Worm (Caenorhabditis elegans) whole organism, mixed stage, embryonic: ENCODE measurements around the gene bra-1.

Experiments used
- M03D4.4 ChIP-seq: sonication (generic microtip); optimal IDR thresholded peaks from 2 replicates; lab custom pipeline; 2017; ENCODE audit warnings: mild to moderate bottlenecking, missing genetic modification characterization, missing compliant biosample characterization
- ces-1 ChIP-seq: fragments of 150-350 bp; optimal IDR thresholded peaks from 2 replicates; lab custom pipeline; 2014; ENCODE audit warnings: missing biosample characterization, missing genetic modification reagents, missing genetic modification characterization
- cnd-1 ChIP-seq: fragments of 200-800 bp; sonication (Bioruptor generic); optimal IDR thresholded peaks from 2 replicates; lab custom pipeline; 2018; ENCODE audit warnings: mild to moderate bottlenecking, missing genetic modification characterization, missing compliant biosample characterization
- elt-1 ChIP-seq: sonication (generic microtip); optimal IDR thresholded peaks from 2 replicates; lab custom pipeline; 2017; ENCODE audit warnings: missing genetic modification characterization, mild to moderate bottlenecking, missing compliant biosample characterization, antibody characterized with exemption, moderate library complexity, borderline replicate concordance; ENCODE audit not compliant: insufficient read depth
- lin-13 ChIP-seq: fragments of 150-350 bp; optimal IDR thresholded peaks from 2 replicates; lab custom pipeline; 2014; ENCODE audit warnings: missing biosample characterization, missing genetic modification characterization
- lsy-2 ChIP-seq: fragments of 150-350 bp; optimal IDR thresholded peaks from 2 replicates; lab custom pipeline; 2014; ENCODE audit warnings: missing biosample characterization, missing genetic modification characterization
- mab-5 ChIP-seq: fragments of 150-350 bp; optimal IDR thresholded peaks from 2 replicates; lab custom pipeline; 2014; ENCODE audit warnings: missing biosample characterization, missing genetic modification characterization
- nhr-12 ChIP-seq: fragments of 150-350 bp; optimal IDR thresholded peaks from 2 replicates; lab custom pipeline; 2014; ENCODE audit warnings: missing biosample characterization, missing genetic modification characterization
- nhr-237 ChIP-seq: fragments of 150-350 bp; optimal IDR thresholded peaks from 2 replicates; lab custom pipeline; 2014; ENCODE audit warnings: missing biosample characterization, missing genetic modification characterization
- nhr-28 ChIP-seq: fragments of 150-350 bp; optimal IDR thresholded peaks from 2 replicates; lab custom pipeline; 2014; ENCODE audit warnings: missing biosample characterization, missing genetic modification characterization
- pha-4 ChIP-seq: fragments of 150-350 bp; optimal IDR thresholded peaks from 2 replicates; lab custom pipeline; 2018; ENCODE audit warnings: missing biosample characterization, missing genetic modification reagents, missing genetic modification characterization
- snpc-4 ChIP-seq: fragments of 150-350 bp; optimal IDR thresholded peaks from 2 replicates; lab custom pipeline; 2014; ENCODE audit warnings: missing biosample characterization, missing genetic modification characterization
- unc-120 ChIP-seq: sonication (generic microtip); optimal IDR thresholded peaks from 2 replicates; lab custom pipeline; 2017; ENCODE audit warnings: missing genetic modification characterization, missing compliant biosample characterization; ENCODE audit not compliant: poor library complexity, severe bottlenecking
- unc-62 ChIP-seq: fragments of 150-350 bp; optimal IDR thresholded peaks from 2 replicates; lab custom pipeline; 2014; ENCODE audit warnings: missing biosample characterization, missing genetic modification reagents, missing genetic modification characterization

DNA sequence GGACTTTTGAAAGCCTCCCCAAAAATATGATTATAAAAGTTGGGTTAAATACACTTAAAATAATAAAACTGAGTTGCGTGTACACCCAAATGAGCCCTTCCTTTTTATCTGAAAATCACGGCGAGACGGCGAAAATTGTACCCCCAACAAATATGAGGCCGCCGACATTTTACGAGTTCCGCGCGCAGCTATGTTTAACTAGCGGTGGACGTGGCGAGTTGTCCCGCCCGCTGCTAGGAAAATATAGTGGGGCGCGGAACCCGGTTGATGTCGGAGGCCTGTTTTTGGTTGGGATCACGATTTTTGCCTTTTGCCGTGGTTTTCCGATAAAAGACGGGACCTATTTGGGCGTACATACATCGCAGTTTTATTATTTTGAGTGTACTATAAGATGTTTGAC lies 34.8 kb downstream of the bra-1 start:
- no peak for TF ChIP-seq mab-5 (tag; lab: Kevin White, UChicago)
- no peak for TF ChIP-seq unc-120 (tag; lab: Kevin White, UChicago)
- no peak for TF ChIP-seq pha-4 (tag; lab: Kevin White, UChicago)
- no peak for TF ChIP-seq ces-1 (GFP tag; lab: Kevin White, UChicago)
- no peak for TF ChIP-seq unc-62 (GFP tag; lab: Kevin White, UChicago)
- no peak for TF ChIP-seq snpc-4 (tag; lab: Kevin White, UChicago)
- no peak for TF ChIP-seq lin-13 (tag; lab: Kevin White, UChicago)
- TF ChIP-seq nhr-12 (tag; lab: Kevin White, UChicago) = no peak
- TF ChIP-seq M03D4.4 (tag; lab: Kevin White, UChicago) = no peak
- TF ChIP-seq lsy-2 (tag; lab: Kevin White, UChicago) = no peak
- TF ChIP-seq nhr-237 (tag; lab: Kevin White, UChicago) = no peak
- no peak for TF ChIP-seq cnd-1 (tag; lab: Kevin White, UChicago)
- no peak for TF ChIP-seq elt-1 (tag; lab: Kevin White, UChicago)
- TF ChIP-seq nhr-28 (tag; lab: Kevin White, UChicago) = no peak
